Worm (Caenorhabditis elegans) whole organism, young adult: ENCODE data around the gene trpp-11.

Source experiments
- F57C9.4 ChIP-seq: sonication (generic microtip); optimal IDR thresholded peaks from 2 replicates; lab custom pipeline; 2017; ENCODE audit warnings: mild to moderate bottlenecking, missing genetic modification characterization, missing compliant biosample characterization
- dpl-1 ChIP-seq: fragments of 150-350 bp; optimal IDR thresholded peaks from 2 replicates; lab custom pipeline; 2014; ENCODE audit warnings: missing biosample characterization, missing genetic modification reagents, missing genetic modification characterization
- efl-1 ChIP-seq: fragments of 150-350 bp; optimal IDR thresholded peaks from 2 replicates; lab custom pipeline; 2014; ENCODE audit warnings: missing biosample characterization, missing genetic modification reagents, missing genetic modification characterization
- nfya-2 ChIP-seq: fragments of 200-800 bp; sonication (Bioruptor generic); IDR thresholded peaks from 2 replicates; pipeline ENCODE4 v1.3.6; 2022; ENCODE audit warnings: missing genetic modification reagents, missing genetic modification characterization, missing compliant biosample characterization

DNA sequence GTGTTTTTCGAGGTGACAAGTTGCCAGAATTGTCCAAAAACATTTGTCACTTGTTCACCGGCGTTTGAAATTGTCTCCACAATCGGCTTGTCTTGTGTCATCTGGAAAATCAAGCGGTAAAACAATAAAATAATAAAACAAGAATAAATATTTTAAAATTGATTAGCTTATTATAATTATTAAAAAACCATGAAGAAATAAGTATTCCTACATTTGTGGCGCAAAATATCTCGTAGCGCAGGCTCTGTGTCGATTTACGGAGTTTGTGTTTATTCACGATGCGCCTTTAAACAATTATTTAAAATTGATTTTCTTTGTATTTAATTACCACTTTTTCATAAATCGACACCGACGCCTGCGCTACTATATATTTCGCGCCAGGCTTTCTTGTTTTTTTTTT, 57.4 kb downstream of the trpp-11 start, which contains the start of gene moma-1:
- TF ChIP-seq F57C9.4 (tag; lab: Kevin White, UChicago) (no peak), dpl-1 (GFP tag; lab: Kevin White, UChicago) (no peak), efl-1 (GFP tag; lab: Kevin White, UChicago) (peak; percentile 27), nfya-2 (GFP tag; lab: Robert Waterston, UW) (no peak)
